Fruit fly (Drosophila melanogaster): Measurements from ENCODE around the gene Myc.

Gene Myc

dm6 chrX:3360437-3361075 is 12.4 kb upstream of the Myc start (continued):
- TF ChIP-seq ranshi (GFP tag; IDR thresholded peaks at IDR 0.05) (peak; percentile 21; the same call in 1 of the 2 replicates), MTF-1 (GFP tag; optimal IDR thresholded peaks at IDR 0.05; ENCODE audit: borderline replicate concordance) (no peak), CG32532 (GFP tag; IDR thresholded peaks at IDR 0.05) (peak; percentile 66; the same call in 1 of the 2 replicates), Doc3 (GFP tag; IDR thresholded peaks at IDR 0.05; ENCODE audit: partially characterized antibody) (no peak), BtbVII (GFP tag; optimal IDR thresholded peaks at IDR 0.05) (peak; percentile 76), unpg (GFP tag; optimal IDR thresholded peaks at IDR 0.05) (peak; percentile 42), p53 (GFP tag; optimal IDR thresholded peaks at IDR 0.05) (no peak), crp (GFP tag; optimal IDR thresholded peaks at IDR 0.05) (no peak), C15 (GFP tag; IDR thresholded peaks at IDR 0.05) (no peak), eyg (GFP tag; optimal IDR thresholded peaks at IDR 0.05) (peak; percentile 45), lbe (GFP tag; optimal IDR thresholded peaks at IDR 0.05) (no peak), CG2678 (tag; optimal IDR thresholded peaks at IDR 0.05) (peak; percentile 87), ewg (GFP tag; optimal IDR thresholded peaks at IDR 0.05) (peak; percentile 29), grn (GFP tag; optimal IDR thresholded peaks at IDR 0.05) (no peak), E2f2 (GFP tag; IDR thresholded peaks at IDR 0.05) (peak; percentile 28; the same call in 1 of the 2 replicates), CG7928 (GFP tag; optimal IDR thresholded peaks at IDR 0.05) (peak; percentile 42), Antp (GFP tag; optimal IDR thresholded peaks at IDR 0.05) (peak; percentile 61), en (GFP tag; optimal IDR thresholded peaks at IDR 0.05) (no peak), stwl (tag; optimal IDR thresholded peaks at IDR 0.05) (no peak), CG1832 (GFP tag; optimal IDR thresholded peaks at IDR 0.05) (no peak), CG1603 (tag; optimal IDR thresholded peaks at IDR 0.05) (peak; percentile 35), cad (GFP tag; optimal IDR thresholded peaks at IDR 0.05) (no peak), Rfx (GFP tag; IDR thresholded peaks at IDR 0.05) (peak; percentile 80), CG7963 (GFP tag; IDR thresholded peaks at IDR 0.05; ENCODE audit: partially characterized antibody) (no peak), vnd (GFP tag; IDR thresholded peaks at IDR 0.05; ENCODE audit: partially characterized antibody) (no peak), kah (GFP tag; optimal IDR thresholded peaks at IDR 0.05) (peak; percentile 3), dmrt11E (tag; optimal IDR thresholded peaks at IDR 0.05) (peak; percentile 37), CG1647 (GFP tag; optimal IDR thresholded peaks at IDR 0.05) (peak; percentile 50), CG18262 (tag; optimal IDR thresholded peaks at IDR 0.05) (peak; percentile 71), D19B (GFP tag; optimal IDR thresholded peaks at IDR 0.05) (peak; percentile 55), fd64A (GFP tag; optimal IDR thresholded peaks at IDR 0.05) (no peak), ftz-f1 (GFP tag; optimal IDR thresholded peaks at IDR 0.05) (no peak), CG2116 (GFP tag; optimal IDR thresholded peaks at IDR 0.05) (peak; percentile 16), nerfin-2 (GFP tag; IDR thresholded peaks at IDR 0.05; ENCODE audit: partially characterized antibody) (no peak), Dad (GFP tag; optimal IDR thresholded peaks at IDR 0.05) (no peak), Gsc (GFP tag; IDR thresholded peaks at IDR 0.05) (no peak), zfh2 (GFP tag; optimal IDR thresholded peaks at IDR 0.05) (peak; percentile 83), tgo (GFP tag; IDR thresholded peaks at IDR 0.05) (peak; percentile 37; the same call in 2 of the 3 replicates), vvl (GFP tag; IDR thresholded peaks at IDR 0.05) (peak; percentile 18; the same call in 1 of the 2 replicates), Scr (GFP tag; IDR thresholded peaks at IDR 0.05; ENCODE audit: partially characterized antibody) (no peak), Camta (GFP tag; optimal IDR thresholded peaks at IDR 0.05) (peak; percentile 57), CG6272 (GFP tag; IDR thresholded peaks at IDR 0.05) (no peak), dpn (GFP tag; optimal IDR thresholded peaks at IDR 0.05) (peak; percentile 69 to 73), Pdp1 (GFP tag; optimal IDR thresholded peaks at IDR 0.05) (peak; percentile 43 to 70), gem (tag; optimal IDR thresholded peaks at IDR 0.05) (peak; percentile 84), wdn (GFP tag; IDR thresholded peaks at IDR 0.05) (peak; percentile 57), CG8924 (tag; optimal IDR thresholded peaks at IDR 0.05) (peak; percentile 79), Oli (tag; optimal IDR thresholded peaks at IDR 0.05) (peak; percentile 72), slou (GFP tag; optimal IDR thresholded peaks at IDR 0.05) (no peak)
